Worm (Caenorhabditis elegans) whole organism, L2 larva: Measurements from ENCODE around the gene C17E7.12.

ENCODE experiments used
- elt-1 ChIP-seq: fragments of 150-350 bp; optimal IDR thresholded peaks from 2 replicates; lab custom pipeline; 2014; ENCODE audit warnings: missing biosample characterization, missing genetic modification characterization
- nhr-11 ChIP-seq: fragments of 150-350 bp; optimal IDR thresholded peaks from 2 replicates; lab custom pipeline; 2014; ENCODE audit warnings: missing biosample characterization, missing genetic modification characterization
- nhr-12 ChIP-seq: fragments of 150-350 bp; optimal IDR thresholded peaks from 2 replicates; lab custom pipeline; 2014; ENCODE audit warnings: missing biosample characterization, missing genetic modification characterization
- ztf-11 ChIP-seq: sonication (generic microtip); optimal IDR thresholded peaks from 2 replicates; lab custom pipeline; 2017; ENCODE audit warnings: missing biosample characterization, missing genetic modification characterization

DNA sequence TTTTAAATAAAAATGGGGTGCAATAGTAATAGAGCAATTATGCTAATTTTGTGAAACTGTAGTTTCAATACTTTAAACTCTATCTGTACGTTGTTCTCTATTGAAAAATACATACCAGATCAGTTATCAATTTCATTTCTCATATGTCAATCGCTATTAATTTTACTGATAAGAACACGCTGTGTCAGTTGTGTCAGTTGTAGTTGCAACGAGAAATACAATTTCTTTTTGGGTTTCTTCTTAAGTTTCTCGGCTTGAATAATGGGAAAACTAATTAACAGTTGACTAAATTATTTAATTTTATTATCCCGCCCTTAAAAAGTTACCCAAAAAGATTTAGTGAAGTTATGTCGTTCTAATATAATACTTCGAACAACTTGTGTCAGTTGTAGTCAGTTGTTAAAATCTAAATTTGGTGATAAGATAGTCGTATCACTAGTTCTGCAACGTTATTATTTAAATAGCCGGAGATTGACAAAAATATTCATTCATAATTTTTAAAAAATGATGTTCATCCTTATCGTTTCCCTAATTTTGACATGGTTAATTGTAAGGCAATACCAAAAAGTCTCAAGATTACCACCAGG, 44.2 kb upstream of the C17E7.12 start, which contains the start of gene cyp-35A5:
- no peak for TF ChIP-seq nhr-12
- TF ChIP-seq nhr-11 (tag; lab: Kevin White, UChicago), result no peak
- TF ChIP-seq ztf-11 (tag; lab: Kevin White, UChicago), result no peak
- TF ChIP-seq elt-1 (tag; lab: Kevin White, UChicago), result no peak
